Fruit fly (Drosophila melanogaster) whole organism, embryonic: ENCODE measurements around the gene Mkk4.

Experiments used
- ATbp ChIP-seq: fragments of 200-800 bp; sonication (Bioruptor generic); optimal IDR thresholded peaks from 2 replicates; lab custom pipeline; 2017; ENCODE audit warnings: missing biosample characterization, mild to moderate bottlenecking, missing genetic modification characterization, missing genetic modification reagents
- Abd-B ChIP-seq: fragments of 200-800 bp; sonication (Bioruptor generic); optimal IDR thresholded peaks from 2 replicates; lab custom pipeline; 2018; ENCODE audit warnings: missing biosample characterization, mild to moderate bottlenecking, missing genetic modification characterization, moderate library complexity
- CG10462 ChIP-seq: fragments of 200-800 bp; sonication (Bioruptor generic); optimal IDR thresholded peaks from 2 replicates; lab custom pipeline; 2016; ENCODE audit warnings: missing biosample characterization, missing genetic modification characterization
- CG11723 ChIP-seq: fragments of 200-800 bp; sonication (Bioruptor generic); optimal IDR thresholded peaks from 2 replicates; lab custom pipeline; 2017; ENCODE audit warnings: missing biosample characterization, mild to moderate bottlenecking, missing genetic modification characterization
- CG13123 ChIP-seq: fragments of 200-800 bp; sonication (Bioruptor generic); optimal IDR thresholded peaks from 2 replicates; lab custom pipeline; 2016; ENCODE audit warnings: missing biosample characterization, missing genetic modification characterization
- CG1529 ChIP-seq: fragments of 200-800 bp; sonication (Bioruptor generic); optimal IDR thresholded peaks from 3 replicates; lab custom pipeline; 2018; ENCODE audit warnings: missing biosample characterization, missing genetic modification characterization
- CG15696 ChIP-seq: fragments of 200-800 bp; sonication (Bioruptor generic); optimal IDR thresholded peaks from 2 replicates; lab custom pipeline; 2019; ENCODE audit warnings: missing biosample characterization, mild to moderate bottlenecking, missing genetic modification characterization, moderate library complexity
- CG17829 ChIP-seq: fragments of 200-800 bp; optimal IDR thresholded peaks from 2 replicates; lab custom pipeline; 2019; ENCODE audit warnings: missing biosample characterization, mild to moderate bottlenecking, missing genetic modification characterization, moderate library complexity
- CG2120 ChIP-seq: fragments of 200-800 bp; sonication (Bioruptor generic); optimal IDR thresholded peaks from 3 replicates; lab custom pipeline; 2016; ENCODE audit warnings: missing biosample characterization, missing genetic modification characterization
- CG2129 ChIP-seq: fragments of 200-800 bp; sonication (Bioruptor generic); IDR thresholded peaks from 2 replicates; pipeline ENCODE4 v1.3.6; 2022; ENCODE audit warnings: missing biosample characterization, missing genetic modification characterization; ENCODE audit not compliant: partially characterized antibody
- CG2678 ChIP-seq: fragments of 200-800 bp; sonication (Bioruptor generic); optimal IDR thresholded peaks from 3 replicates; lab custom pipeline; 2019; ENCODE audit warnings: missing biosample characterization, mild to moderate bottlenecking, missing genetic modification characterization, moderate library complexity
- CG31224 ChIP-seq: fragments of 200-800 bp; sonication (Bioruptor generic); IDR thresholded peaks from 2 replicates; pipeline ENCODE4 v1.3.6; 2022; ENCODE audit warnings: missing biosample characterization, missing genetic modification characterization
- CG34224 ChIP-seq: fragments of 200-800 bp; sonication (Bioruptor generic); IDR thresholded peaks from 3 replicates; pipeline ENCODE4 v1.3.6; 2022; ENCODE audit warnings: missing biosample characterization, missing genetic modification characterization; ENCODE audit not compliant: partially characterized antibody
- CG34376 ChIP-seq: fragments of 200-800 bp; sonication (Bioruptor generic); optimal IDR thresholded peaks from 2 replicates; lab custom pipeline; 2018; ENCODE audit warnings: missing biosample characterization, mild to moderate bottlenecking, missing genetic modification characterization
- CG4282 ChIP-seq: fragments of 200-800 bp; sonication (Bioruptor generic); optimal IDR thresholded peaks from 2 replicates; lab custom pipeline; 2016; ENCODE audit warnings: missing biosample characterization, missing genetic modification characterization
- CG4404 ChIP-seq: fragments of 200-800 bp; sonication (Bioruptor generic); IDR thresholded peaks from 2 replicates; pipeline ENCODE4 v1.3.6; 2022; ENCODE audit warnings: missing biosample characterization, missing genetic modification characterization
- CG4730 ChIP-seq: fragments of 200-800 bp; sonication (Bioruptor generic); IDR thresholded peaks from 2 replicates; pipeline ENCODE4 v1.3.6; 2022; ENCODE audit warnings: missing biosample characterization, missing genetic modification characterization
- CG5245 ChIP-seq: fragments of 200-800 bp; sonication (Bioruptor generic); optimal IDR thresholded peaks from 3 replicates; lab custom pipeline; 2016; ENCODE audit warnings: missing biosample characterization, missing genetic modification characterization
- CG7786 ChIP-seq: fragments of 200-800 bp; sonication (Bioruptor generic); optimal IDR thresholded peaks from 2 replicates; lab custom pipeline; 2016; ENCODE audit warnings: missing biosample characterization, missing genetic modification characterization
- Chrac-16 ChIP-seq: fragments of 200-800 bp; sonication (Bioruptor generic); optimal IDR thresholded peaks from 3 replicates; lab custom pipeline; 2016; ENCODE audit warnings: missing biosample characterization, missing genetic modification characterization
- Dref ChIP-seq: fragments of 200-800 bp; sonication (Bioruptor generic); IDR thresholded peaks from 2 replicates; pipeline ENCODE4 v1.3.6; 2022; ENCODE audit warnings: missing biosample characterization, missing genetic modification characterization
- ERR ChIP-seq: fragments of 200-800 bp; sonication (Bioruptor generic); optimal IDR thresholded peaks from 2 replicates; lab custom pipeline; 2016; ENCODE audit warnings: missing biosample characterization, missing genetic modification characterization
- Elba2 ChIP-seq: fragments of 200-800 bp; sonication (Bioruptor generic); optimal IDR thresholded peaks from 3 replicates; lab custom pipeline; 2016; ENCODE audit warnings: missing biosample characterization, missing genetic modification characterization
- Ets65A ChIP-seq: fragments of 200-800 bp; sonication (Bioruptor generic); peaks from one replicate; lab custom pipeline; 2016; ENCODE audit warnings: missing biosample characterization, missing genetic modification characterization
- Fer1 ChIP-seq: fragments of 200-800 bp; sonication (Bioruptor generic); optimal IDR thresholded peaks from 2 replicates; lab custom pipeline; 2017; ENCODE audit warnings: missing biosample characterization, mild to moderate bottlenecking, missing genetic modification characterization
- HLH54F ChIP-seq: fragments of 200-800 bp; sonication (Bioruptor generic); optimal IDR thresholded peaks from 3 replicates; lab custom pipeline; 2016; ENCODE audit warnings: missing biosample characterization, missing genetic modification characterization
- HLHmδ ChIP-seq: fragments of 200-800 bp; sonication (Bioruptor generic); optimal IDR thresholded peaks from 2 replicates; lab custom pipeline; 2018; ENCODE audit warnings: missing biosample characterization, mild to moderate bottlenecking, missing genetic modification characterization, moderate library complexity
- Hmr ChIP-seq: fragments of 200-800 bp; sonication (Bioruptor generic); optimal IDR thresholded peaks from 3 replicates; lab custom pipeline; 2017; ENCODE audit warnings: mild to moderate bottlenecking, missing biosample characterization, missing genetic modification reagents, missing genetic modification characterization
- Mad ChIP-seq: fragments of 200-800 bp; sonication (Bioruptor generic); optimal IDR thresholded peaks from 2 replicates; lab custom pipeline; 2016; ENCODE audit warnings: missing biosample characterization, missing genetic modification characterization
- Myb ChIP-seq: fragments of 200-800 bp; sonication (Bioruptor generic); optimal IDR thresholded peaks from 2 replicates; lab custom pipeline; 2016; ENCODE audit warnings: missing biosample characterization, missing genetic modification characterization
- NC2β ChIP-seq: fragments of 200-800 bp; sonication (Bioruptor generic); optimal IDR thresholded peaks from 2 replicates; lab custom pipeline; 2016; ENCODE audit warnings: missing biosample characterization, missing genetic modification characterization
- Nf-YC ChIP-seq: fragments of 200-800 bp; optimal IDR thresholded peaks from 3 replicates; lab custom pipeline; 2019; ENCODE audit warnings: missing biosample characterization, mild to moderate bottlenecking, missing genetic modification characterization, moderate library complexity
- Pdp1 ChIP-seq, 2 experiments: fragments of 200-800 bp; sonication (Bioruptor generic); optimal IDR thresholded peaks; 3 replicates each; lab custom pipeline; 2016; ENCODE audit warnings: missing biosample characterization in 2 of 2, missing genetic modification characterization in 2 of 2, mild to moderate bottlenecking in 1 of 2, moderate library complexity in 1 of 2
- Ptx1 ChIP-seq: fragments of 200-800 bp; sonication (Bioruptor generic); IDR thresholded peaks from 2 replicates; pipeline ENCODE4 v1.3.6; 2022; ENCODE audit warnings: missing biosample characterization, missing genetic modification characterization
- ara ChIP-seq: fragments of 200-800 bp; sonication (Bioruptor generic); IDR thresholded peaks from 2 replicates; pipeline ENCODE4 v1.3.6; 2022; ENCODE audit warnings: missing biosample characterization, missing genetic modification characterization
- bbx ChIP-seq: fragments of 200-800 bp; sonication (Bioruptor generic); IDR thresholded peaks from 2 replicates; pipeline ENCODE4 v1.3.6; 2022; ENCODE audit warnings: missing biosample characterization, missing genetic modification characterization; ENCODE audit not compliant: partially characterized antibody
- bcd ChIP-seq: fragments of 200-800 bp; sonication (Bioruptor generic); optimal IDR thresholded peaks from 2 replicates; lab custom pipeline; 2017; ENCODE audit warnings: missing biosample characterization, mild to moderate bottlenecking, missing genetic modification characterization
- bsh ChIP-seq, 2 experiments: fragments of 200-800 bp; sonication (Bioruptor generic); optimal IDR thresholded peaks; 2 replicates each; lab custom pipeline; 2017 to 2018; ENCODE audit warnings: mild to moderate bottlenecking in 2 of 2, missing biosample characterization in 2 of 2, missing genetic modification characterization in 2 of 2, moderate library complexity in 1 of 2
- exex ChIP-seq: fragments of 200-800 bp; sonication (Bioruptor generic); optimal IDR thresholded peaks from 4 replicates; lab custom pipeline; 2018; ENCODE audit warnings: missing biosample characterization, mild to moderate bottlenecking, missing genetic modification characterization, moderate library complexity
- fd3F ChIP-seq: fragments of 200-800 bp; sonication (Bioruptor generic); optimal IDR thresholded peaks from 2 replicates; lab custom pipeline; 2018; ENCODE audit warnings: missing biosample characterization, mild to moderate bottlenecking, missing genetic modification characterization, moderate library complexity
- gsb ChIP-seq: fragments of 200-800 bp; sonication (Bioruptor generic); IDR thresholded peaks from 2 replicates; pipeline ENCODE4 v1.3.6; 2022; ENCODE audit warnings: missing biosample characterization, missing genetic modification characterization
- h ChIP-seq: fragments of >200 bp; optimal IDR thresholded peaks from 2 replicates; lab custom pipeline; 2017
- kay ChIP-seq: fragments of 200-800 bp; sonication (Bioruptor generic); optimal IDR thresholded peaks from 2 replicates; lab custom pipeline; 2016; ENCODE audit warnings: missing biosample characterization, missing genetic modification characterization
- nom ChIP-seq: fragments of 200-800 bp; sonication (Bioruptor generic); optimal IDR thresholded peaks from 2 replicates; lab custom pipeline; 2017; ENCODE audit warnings: missing biosample characterization, missing genetic modification characterization, mild to moderate bottlenecking, moderate library complexity, missing genetic modification reagents
- odd ChIP-seq: fragments of 200-800 bp; sonication (Bioruptor generic); optimal IDR thresholded peaks from 2 replicates; lab custom pipeline; 2017; ENCODE audit warnings: missing biosample characterization, mild to moderate bottlenecking, missing genetic modification characterization
- peb ChIP-seq: fragments of 200-800 bp; sonication (Bioruptor generic); IDR thresholded peaks from 2 replicates; pipeline ENCODE4 v1.3.6; 2022; ENCODE audit warnings: missing biosample characterization, missing genetic modification characterization
- sens ChIP-seq: fragments of 200-800 bp; sonication (Bioruptor generic); peaks from one replicate; lab custom pipeline; 2016; ENCODE audit warnings: missing biosample characterization, missing genetic modification characterization
- sens-2 ChIP-seq: fragments of 200-800 bp; sonication (Bioruptor generic); IDR thresholded peaks from 2 replicates; pipeline ENCODE4 v1.3.6; 2022; ENCODE audit warnings: missing biosample characterization, missing genetic modification characterization
- sima ChIP-seq: fragments of 200-800 bp; sonication (Bioruptor generic); optimal IDR thresholded peaks from 2 replicates; lab custom pipeline; 2016; ENCODE audit warnings: missing biosample characterization, missing genetic modification characterization
- sob ChIP-seq: fragments of 200-800 bp; sonication (Bioruptor generic); IDR thresholded peaks from 2 replicates; pipeline ENCODE4 v1.3.6; 2022; ENCODE audit warnings: missing biosample characterization, missing genetic modification characterization
- trem ChIP-seq: fragments of 200-800 bp; optimal IDR thresholded peaks from 3 replicates; lab custom pipeline; 2019; ENCODE audit warnings: missing biosample characterization, mild to moderate bottlenecking, missing genetic modification characterization, moderate library complexity

Gene Mkk4

dm6 chr3R:8652731-8653130, 2.1 kb upstream of the Mkk4 start, which contains the start of the genes Sys1 and Dhod (continued):
- TF ChIP-seq Myb (GFP tag; lab: Kevin White, UChicago) (peak; percentile 19), CG13123 (GFP tag; lab: Kevin White, UChicago) (peak; percentile 46), HLHmδ (GFP tag; lab: Kevin White, UChicago) (no peak), CG4730 (GFP tag; lab: Robert Waterston, UW) (peak; percentile 53), CG10462 (GFP tag; lab: Kevin White, UChicago) (peak; percentile 36), CG2678 (tag; lab: Kevin White, UChicago) (peak; percentile 71), CG15696 (tag; lab: Kevin White, UChicago) (peak; percentile 3), Ptx1 (GFP tag; lab: Robert Waterston, UW) (peak; percentile 71), bcd (peak; percentile 39), gsb (GFP tag; lab: Robert Waterston, UW) (no peak), Fer1 (GFP tag; lab: Kevin White, UChicago) (peak; percentile 65), bsh (GFP tag; optimal IDR thresholded peaks at IDR 0.05; lab: Kevin White, UChicago) (peak in 1 of 2 experiments; percentile 53), CG5245 (GFP tag; lab: Kevin White, UChicago) (peak; percentile 36), Nf-YC (tag; lab: Kevin White, UChicago) (peak; percentile 45), CG1529 (GFP tag; lab: Kevin White, UChicago) (no peak), CG17829 (tag; lab: Kevin White, UChicago) (peak; percentile 60), CG7786 (GFP tag; lab: Kevin White, UChicago) (peak; percentile 77), sens (GFP tag; lab: Kevin White, UChicago) (peak; percentile 96), CG34224 (GFP tag; lab: Robert Waterston, UW) (peak; percentile 94), bbx (GFP tag; lab: Robert Waterston, UW) (peak; percentile 72), sob (GFP tag; lab: Robert Waterston, UW) (peak; percentile 78), nom (GFP tag; lab: Kevin White, UChicago) (peak; percentile 12), sima (no peak), peb (GFP tag; lab: Robert Waterston, UW) (peak; percentile 38), ERR (GFP tag; lab: Kevin White, UChicago) (peak; percentile 59), NC2β (GFP tag; lab: Kevin White, UChicago) (peak; percentile 72), Pdp1 (GFP tag; optimal IDR thresholded peaks at IDR 0.05; lab: Kevin White, UChicago) (peak; percentile 61 to 75), Dref (GFP tag; lab: Robert Waterston, UW) (peak; percentile 68), CG34376 (GFP tag; lab: Kevin White, UChicago) (peak; percentile 46), Hmr (GFP tag; lab: Kevin White, UChicago) (peak; percentile 60), exex (tag; lab: Kevin White, UChicago) (peak; percentile 22), HLH54F (GFP tag; lab: Kevin White, UChicago) (peak; percentile 74), Mad (peak; percentile 48), CG4404 (GFP tag; lab: Robert Waterston, UW) (peak; percentile 45; the same call in 1 of the 2 replicates), Chrac-16 (peak; percentile 51), fd3F (peak; percentile 38), CG4282 (no peak), odd (GFP tag; lab: Kevin White, UChicago) (peak; percentile 27), sens-2 (GFP tag; lab: Robert Waterston, UW) (peak; percentile 36; the same call in 1 of the 2 replicates), CG2129 (GFP tag; lab: Robert Waterston, UW) (peak; percentile 86), h (lab: Kevin White, UChicago) (no peak), trem (tag; lab: Kevin White, UChicago) (peak; percentile 77), ara (GFP tag; lab: Robert Waterston, UW) (no peak), CG11723 (GFP tag; lab: Kevin White, UChicago) (peak; percentile 24), kay (GFP tag; lab: Kevin White, UChicago) (peak; percentile 73), CG2120 (peak; percentile 86), Elba2 (no peak), Ets65A (GFP tag; lab: Kevin White, UChicago) (peak; percentile 97), Abd-B (GFP tag; lab: Kevin White, UChicago) (peak; percentile 36), CG31224 (GFP tag; lab: Robert Waterston, UW) (peak; percentile 54; the same call in 1 of the 2 replicates), ATbp (GFP tag; lab: Kevin White, UChicago) (no peak)
